Worm (Caenorhabditis elegans) whole organism, L1 larva: ENCODE measurements around the gene mip-1.
A peak's percentile ranks its signal among the peaks of the same experiment; 100 is the strongest.

Source experiments
- C16A3.4 ChIP-seq: fragments of 150-350 bp; optimal IDR thresholded peaks from 2 replicates; lab custom pipeline; 2014; ENCODE audit warnings: missing biosample characterization, missing genetic modification characterization
- ama-1 ChIP-seq: fragments of 150-350 bp; optimal IDR thresholded peaks from 2 replicates; lab custom pipeline; 2014
- ceh-82 ChIP-seq, 3 experiments: fragments of 150-350 bp in 1 of 3; sonication (generic microtip) in 2 of 3; optimal IDR thresholded peaks; 2 replicates each; lab custom pipeline; 2014 to 2017; ENCODE audit warnings: missing biosample characterization in 3 of 3, missing genetic modification characterization in 3 of 3
- ceh-90 ChIP-seq: sonication (generic microtip); optimal IDR thresholded peaks from 2 replicates; lab custom pipeline; 2016; ENCODE audit warnings: missing genetic modification characterization, missing compliant biosample characterization
- ces-1 ChIP-seq: fragments of 150-350 bp; optimal IDR thresholded peaks from 2 replicates; lab custom pipeline; 2014; ENCODE audit warnings: missing biosample characterization, missing genetic modification reagents, missing genetic modification characterization
- efl-1 ChIP-seq, 4 experiments: fragments of 150-350 bp; optimal IDR thresholded peaks in 3 of 4; peaks in 1 of 4; 1 replicate in 1 of 4; 2 replicates in 3 of 4; lab custom pipeline; 2014; ENCODE audit warnings: missing biosample characterization in 2 of 4, missing genetic modification characterization in 2 of 4, missing genetic modification reagents in 2 of 4
- efl-3 ChIP-seq: fragments of 200-800 bp; sonication (Bioruptor generic); optimal IDR thresholded peaks from 2 replicates; lab custom pipeline; 2018; ENCODE audit warnings: mild to moderate bottlenecking, missing genetic modification characterization, missing compliant biosample characterization
- egl-13 ChIP-seq: sonication (generic microtip); optimal IDR thresholded peaks from 2 replicates; lab custom pipeline; 2016; ENCODE audit warnings: missing genotype, missing genetic modification reagents, missing genetic modification characterization, missing compliant biosample characterization
- egl-27 ChIP-seq, 2 experiments: fragments of 150-350 bp in 1 of 2; sonication (generic microtip); optimal IDR thresholded peaks; 3 replicates each; lab custom pipeline; 2017 to 2018; ENCODE audit warnings: missing biosample characterization in 2 of 2, missing genetic modification characterization in 2 of 2, missing genetic modification reagents in 2 of 2
- elt-2 ChIP-seq: sonication (generic microtip); optimal IDR thresholded peaks from 2 replicates; lab custom pipeline; 2016; ENCODE audit warnings: missing genetic modification characterization, mild to moderate bottlenecking, inconsistent platforms, missing compliant biosample characterization, missing genetic modification reagents
- elt-3 ChIP-seq, 6 experiments: fragments of 150-350 bp in 1 of 6; sonication (generic microtip); optimal IDR thresholded peaks; 2 replicates each; lab custom pipeline; 2017 to 2018; ENCODE audit warnings: missing biosample characterization in 6 of 6, missing genetic modification characterization in 6 of 6, inconsistent platforms in 1 of 6
- fkh-10 ChIP-seq: sonication (generic microtip); optimal IDR thresholded peaks from 2 replicates; lab custom pipeline; 2017; ENCODE audit warnings: missing biosample characterization, missing genetic modification reagents, missing genetic modification characterization
- fkh-4 ChIP-seq: sonication (generic microtip); optimal IDR thresholded peaks from 2 replicates; lab custom pipeline; 2016; ENCODE audit warnings: missing compliant biosample characterization, missing genetic modification characterization, borderline replicate concordance
- fkh-8 ChIP-seq: sonication (generic microtip); optimal IDR thresholded peaks from 2 replicates; lab custom pipeline; 2016; ENCODE audit warnings: mild to moderate bottlenecking, missing genetic modification characterization, missing compliant biosample characterization
- fos-1 ChIP-seq: fragments of 150-350 bp; optimal IDR thresholded peaks from 2 replicates; lab custom pipeline; 2014; ENCODE audit warnings: missing biosample characterization, missing genetic modification characterization
- hlh-17 ChIP-seq: fragments of 200-800 bp; sonication (Bioruptor generic); optimal IDR thresholded peaks from 2 replicates; lab custom pipeline; 2018; ENCODE audit warnings: missing genetic modification characterization, mild to moderate bottlenecking, missing compliant biosample characterization, moderate library complexity, borderline replicate concordance
- hpl-2 ChIP-seq: fragments of 150-350 bp; optimal IDR thresholded peaks from 2 replicates; lab custom pipeline; 2014; ENCODE audit warnings: missing biosample characterization, missing genetic modification reagents, missing genetic modification characterization
- lin-14 ChIP-seq: fragments of 200-800 bp; sonication (Bioruptor generic); optimal IDR thresholded peaks from 2 replicates; lab custom pipeline; 2018; ENCODE audit warnings: mild to moderate bottlenecking, missing genetic modification characterization, moderate library complexity, missing compliant biosample characterization
- lsy-2 ChIP-seq, 2 experiments: fragments of 150-350 bp; optimal IDR thresholded peaks; 2 replicates each; lab custom pipeline; 2014; ENCODE audit warnings: missing biosample characterization in 2 of 2, missing genetic modification characterization in 2 of 2
- mab-9 ChIP-seq: fragments of 200-800 bp; sonication (Bioruptor generic); IDR thresholded peaks from 2 replicates; pipeline ENCODE4 v1.3.6; 2022; ENCODE audit warnings: missing genetic modification reagents, missing genetic modification characterization, missing compliant biosample characterization
- mef-2 ChIP-seq: fragments of 150-350 bp; optimal IDR thresholded peaks from 2 replicates; lab custom pipeline; 2014; ENCODE audit warnings: missing biosample characterization, missing genetic modification characterization
- nhr-19 ChIP-seq: fragments of 200-800 bp; sonication (Bioruptor generic); conservative IDR thresholded peaks from 2 replicates; pipeline ENCODE4 v1.3.6; 2022; ENCODE audit warnings: missing genetic modification characterization, missing compliant biosample characterization
- nhr-20 ChIP-seq: sonication (generic microtip); optimal IDR thresholded peaks from 2 replicates; lab custom pipeline; 2016; ENCODE audit warnings: mild to moderate bottlenecking, missing genetic modification characterization, missing compliant biosample characterization
- nhr-237 ChIP-seq: fragments of 150-350 bp; optimal IDR thresholded peaks from 2 replicates; lab custom pipeline; 2014; ENCODE audit warnings: missing biosample characterization, missing genetic modification characterization
- nhr-47 ChIP-seq: sonication (generic microtip); optimal IDR thresholded peaks from 2 replicates; lab custom pipeline; 2016; ENCODE audit warnings: mild to moderate bottlenecking, missing genetic modification characterization, moderate library complexity, missing compliant biosample characterization
- nhr-71 ChIP-seq: sonication (generic microtip); optimal IDR thresholded peaks from 2 replicates; lab custom pipeline; 2016; ENCODE audit warnings: mild to moderate bottlenecking, missing genetic modification characterization, moderate library complexity, missing compliant biosample characterization
- nhr-76 ChIP-seq: sonication (generic microtip); optimal IDR thresholded peaks from 2 replicates; lab custom pipeline; 2017; ENCODE audit warnings: missing biosample characterization, missing genetic modification characterization
- nhr-90 ChIP-seq: sonication (generic microtip); optimal IDR thresholded peaks from 2 replicates; lab custom pipeline; 2016; ENCODE audit warnings: mild to moderate bottlenecking, missing genetic modification characterization, missing compliant biosample characterization; ENCODE audit not compliant: poor library complexity
- rnt-1 ChIP-seq: sonication (generic microtip); optimal IDR thresholded peaks from 2 replicates; lab custom pipeline; 2016; ENCODE audit warnings: mild to moderate bottlenecking, missing genetic modification characterization, moderate library complexity, missing compliant biosample characterization
- skn-1 ChIP-seq: fragments of 150-350 bp; optimal IDR thresholded peaks from 2 replicates; lab custom pipeline; 2014; ENCODE audit warnings: missing biosample characterization, missing genetic modification characterization
- snu-23 ChIP-seq: sonication (generic microtip); optimal IDR thresholded peaks from 2 replicates; lab custom pipeline; 2016; ENCODE audit warnings: missing genetic modification characterization, missing compliant biosample characterization
- sox-4 ChIP-seq: sonication (generic microtip); optimal IDR thresholded peaks from 2 replicates; lab custom pipeline; 2016; ENCODE audit warnings: missing genetic modification characterization, missing compliant biosample characterization
- swsn-7 ChIP-seq: sonication (generic microtip); optimal IDR thresholded peaks from 2 replicates; lab custom pipeline; 2016; ENCODE audit warnings: missing genetic modification characterization, missing compliant biosample characterization
- tbx-2 ChIP-seq: sonication (generic microtip); optimal IDR thresholded peaks from 2 replicates; lab custom pipeline; 2016; ENCODE audit warnings: missing genetic modification characterization, missing compliant biosample characterization
- unc-130 ChIP-seq: fragments of 150-350 bp; optimal IDR thresholded peaks from 2 replicates; lab custom pipeline; 2017; ENCODE audit warnings: missing biosample characterization, missing genetic modification characterization, inconsistent platforms
- unc-30 ChIP-seq: sonication (generic microtip); optimal IDR thresholded peaks from 2 replicates; lab custom pipeline; 2017; ENCODE audit warnings: missing biosample characterization, missing genetic modification characterization
- unc-62 ChIP-seq: fragments of 150-350 bp; optimal IDR thresholded peaks from 2 replicates; lab custom pipeline; 2014; ENCODE audit warnings: missing biosample characterization, missing genetic modification reagents, missing genetic modification characterization

mip-1 gene

DNA sequence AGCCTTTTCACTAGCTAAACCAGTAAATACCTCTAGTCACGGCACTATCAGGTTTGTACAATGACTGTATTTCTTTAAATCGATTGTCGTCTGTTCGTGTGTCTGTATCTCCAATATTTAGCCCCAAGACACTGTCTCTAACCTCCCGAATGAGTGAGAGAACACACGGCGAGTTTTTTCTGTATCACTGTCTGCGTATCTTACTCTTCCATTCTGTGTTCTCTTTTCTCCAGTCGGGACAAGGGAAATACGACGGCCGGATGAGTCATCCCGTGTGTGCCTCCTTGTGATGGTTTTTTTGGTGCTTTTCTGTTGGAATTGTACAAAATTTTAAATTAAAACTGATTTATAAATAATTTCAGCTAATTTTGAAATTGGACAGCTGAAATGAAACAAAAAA is 3.2 kb downstream of the mip-1 start (continued):
- TF ChIP-seq mef-2 (tag; lab: Kevin White, UChicago): no peak
- TF ChIP-seq nhr-71 (tag; lab: Kevin White, UChicago): peak; percentile 71
- TF ChIP-seq fos-1 (tag; lab: Kevin White, UChicago): peak; percentile 99
- TF ChIP-seq C16A3.4 (tag; lab: Kevin White, UChicago): peak; percentile 62
- peak; percentile 27 for TF ChIP-seq skn-1
- TF ChIP-seq egl-13 (tag; lab: Kevin White, UChicago): no peak
- no peak for TF ChIP-seq hlh-17 (GFP tag; lab: Kevin White, UChicago)
- TF ChIP-seq tbx-2 (tag; lab: Kevin White, UChicago): peak; percentile 56
- TF ChIP-seq nhr-20 (tag; lab: Kevin White, UChicago): peak; percentile 63
- peak; percentile 93 for TF ChIP-seq lin-14 (GFP tag; lab: Kevin White, UChicago)
- TF ChIP-seq nhr-19 (GFP tag; lab: Robert Waterston, UW): peak; percentile 42; the same call in 1 of the 2 replicates

DNA sequence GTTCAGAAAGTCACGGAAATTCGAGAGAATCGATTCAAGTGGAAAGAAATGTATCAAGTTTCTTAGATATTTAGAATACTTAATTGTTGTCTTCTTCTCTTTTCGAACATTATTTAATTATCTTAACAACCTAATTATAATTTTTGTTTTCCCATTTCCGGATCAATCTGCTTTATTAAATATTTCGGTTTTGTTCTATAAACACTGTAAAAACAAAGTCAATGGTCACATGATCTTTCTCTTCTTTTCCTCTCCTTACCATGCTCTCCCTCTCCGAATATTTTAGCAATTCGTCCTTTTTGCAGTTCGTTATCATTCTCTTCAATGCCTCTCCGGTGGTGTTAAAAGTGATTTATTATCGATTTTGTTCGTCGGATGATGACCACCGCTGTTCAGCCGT is 3.6 kb downstream of the mip-1 start, which contains the start of gene tag-325:
tag-325 (plus strand) TSS at position 301 of the 400 bp plus-strand sequence.
- TF ChIP-seq efl-1 (optimal IDR thresholded peaks at IDR 0.05; lab: Kevin White, UChicago) (no peak), efl-1 (GFP tag; optimal IDR thresholded peaks at IDR 0.05 in 1 of 2; lab: Kevin White, UChicago) (peak in 1 of 2 experiments; percentile 58), snu-23 (no peak), elt-3 (tag; optimal IDR thresholded peaks at IDR 0.05; lab: Kevin White, UChicago) (peak in 1 of 6 experiments; percentile 49)

DNA sequence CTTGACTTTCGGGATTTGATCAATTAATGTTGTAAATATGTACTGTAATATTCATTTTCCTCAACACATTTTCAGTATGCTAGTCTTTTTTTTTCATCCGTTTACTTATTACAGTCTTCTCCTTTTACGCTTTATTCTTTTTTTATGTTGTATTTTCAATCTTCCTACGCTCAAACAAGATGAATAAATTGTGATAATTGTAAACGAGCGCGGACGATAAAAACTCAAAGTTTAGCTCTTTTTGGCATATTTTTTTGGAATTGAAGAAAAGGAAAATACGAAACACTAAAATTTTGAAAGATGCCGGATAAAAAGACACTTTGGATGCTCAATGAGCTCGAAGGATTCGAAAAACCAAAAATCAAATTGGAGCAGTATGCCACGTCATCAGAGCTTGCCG is 9.8 kb downstream of the mip-1 start, which contains the start of gene metl-5:
metl-5 (plus strand) TSS at position 301 of the 400 bp plus-strand sequence.
- TF ChIP-seq efl-1 (optimal IDR thresholded peaks at IDR 0.05; lab: Kevin White, UChicago): no peak
- TF ChIP-seq efl-1 (GFP tag; optimal IDR thresholded peaks at IDR 0.05 in 1 of 2; lab: Kevin White, UChicago): no peak
- no peak for TF ChIP-seq swsn-7 (tag; lab: Kevin White, UChicago)
- no peak for TF ChIP-seq elt-3 (tag; optimal IDR thresholded peaks at IDR 0.05; lab: Kevin White, UChicago)
- TF ChIP-seq nhr-47: no peak
- no peak for TF ChIP-seq nhr-76 (tag; lab: Kevin White, UChicago)
- TF ChIP-seq snu-23: no peak
- TF ChIP-seq ces-1 (GFP tag; lab: Kevin White, UChicago): no peak
- no peak for TF ChIP-seq mab-9 (GFP tag; lab: Robert Waterston, UW)
- no peak for TF ChIP-seq ceh-82 (tag; optimal IDR thresholded peaks at IDR 0.05; lab: Kevin White, UChicago)
- no peak for TF ChIP-seq efl-3 (GFP tag; lab: Kevin White, UChicago)
- TF ChIP-seq sox-4 (tag; lab: Kevin White, UChicago): no peak
- no peak for TF ChIP-seq unc-130
- TF ChIP-seq, all 84 proteins: peak for 0

DNA sequence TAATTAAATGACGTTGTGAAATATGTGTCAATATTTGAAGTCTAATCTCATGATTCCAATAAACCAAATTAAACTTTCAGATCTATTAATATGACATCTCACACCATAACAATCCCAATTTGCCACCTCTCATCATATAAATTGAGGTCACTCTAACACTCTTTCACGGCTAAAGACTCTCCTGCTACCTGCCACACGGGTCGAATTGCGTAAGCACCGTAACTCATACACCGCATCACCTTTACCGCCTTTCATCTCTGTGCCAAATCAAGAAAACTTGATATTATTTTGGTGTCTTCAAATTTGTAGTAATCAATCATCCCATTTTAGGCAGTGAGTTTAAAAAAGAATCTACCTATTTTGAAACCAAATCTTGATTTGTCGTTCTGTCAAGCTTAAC is 13.5 kb downstream of the mip-1 start:
- TF ChIP-seq unc-62 (GFP tag; lab: Kevin White, UChicago): no peak
- TF ChIP-seq swsn-7 (tag; lab: Kevin White, UChicago): no peak
- TF ChIP-seq, all 84 proteins: peak for 0

DNA sequence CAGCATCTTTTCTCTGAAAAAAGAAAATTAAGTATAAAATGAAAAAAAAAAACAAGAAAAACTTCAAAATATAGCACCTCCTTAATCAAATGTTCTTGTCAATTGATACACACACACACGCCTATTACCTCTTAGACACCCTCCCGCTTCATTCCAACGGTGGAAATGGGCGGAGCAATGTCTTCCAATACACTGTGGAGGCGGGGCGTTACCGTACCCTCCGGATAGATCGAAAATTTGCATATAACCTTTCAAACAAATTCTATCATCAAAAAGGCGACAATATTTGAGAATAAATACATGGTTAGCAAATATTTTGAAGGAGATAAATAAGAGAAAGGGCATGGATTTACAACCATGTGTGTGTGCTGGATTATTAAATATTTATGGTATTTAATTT is 15.2 kb downstream of the mip-1 start:
- TF ChIP-seq lsy-2 (tag; optimal IDR thresholded peaks at IDR 0.05; lab: Kevin White, UChicago) (peak in 1 of 2 experiments; percentile 51), fkh-10 (no peak)

DNA sequence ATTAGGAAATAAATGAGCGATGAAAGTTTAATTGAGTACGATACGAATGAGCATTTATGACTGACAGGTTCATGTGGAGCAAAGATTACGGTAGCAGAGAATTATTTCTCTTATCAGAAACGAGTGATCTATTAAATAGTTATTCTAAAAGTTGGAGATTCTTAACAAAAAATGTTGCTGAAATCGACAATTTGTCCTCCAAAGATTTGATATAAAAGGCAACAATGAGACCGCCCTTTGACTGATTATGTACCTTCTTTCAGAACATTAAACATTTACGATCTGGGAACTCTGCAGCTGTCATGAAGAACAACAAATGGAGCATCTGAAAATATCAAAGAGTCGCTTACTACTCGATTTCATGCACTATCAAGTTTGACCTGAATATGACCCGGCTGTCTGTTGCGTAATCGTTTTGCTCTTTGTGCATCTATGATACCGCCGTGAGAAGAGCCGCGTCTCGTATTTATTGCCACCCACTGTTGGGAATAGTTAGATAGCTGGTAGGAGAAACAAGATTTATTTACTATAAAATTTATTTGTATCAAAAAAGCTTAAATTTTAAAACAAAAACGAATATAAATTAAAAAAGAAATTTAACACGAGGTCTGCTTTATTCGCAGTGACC is 16.8 kb downstream of the mip-1 start, which contains the start of gene pal-1:
pal-1 (minus strand) TSS at position 51 of the 628 bp plus-strand sequence.
- TF ChIP-seq rnt-1 (tag; lab: Kevin White, UChicago) (no peak), egl-27 (tag; optimal IDR thresholded peaks at IDR 0.05; lab: Kevin White, UChicago) (no peak), nhr-90 (tag; lab: Kevin White, UChicago) (no peak), elt-2 (no peak), lsy-2 (tag; optimal IDR thresholded peaks at IDR 0.05; lab: Kevin White, UChicago) (no peak), ceh-90 (tag; lab: Kevin White, UChicago) (no peak), nhr-237 (no peak), hpl-2 (GFP tag; lab: Kevin White, UChicago) (no peak), nhr-76 (tag; lab: Kevin White, UChicago) (no peak), nhr-20 (tag; lab: Kevin White, UChicago) (no peak), ama-1 (lab: Kevin White, UChicago) (no peak), fkh-8 (tag; lab: Kevin White, UChicago) (no peak), fkh-4 (tag; lab: Kevin White, UChicago) (no peak), mef-2 (tag; lab: Kevin White, UChicago) (no peak), unc-62 (GFP tag; lab: Kevin White, UChicago) (no peak), unc-30 (tag; lab: Kevin White, UChicago) (no peak), ces-1 (GFP tag; lab: Kevin White, UChicago) (no peak)
